Fruit fly (Drosophila melanogaster): ENCODE data around the gene D19B.

D19B gene

DNA sequence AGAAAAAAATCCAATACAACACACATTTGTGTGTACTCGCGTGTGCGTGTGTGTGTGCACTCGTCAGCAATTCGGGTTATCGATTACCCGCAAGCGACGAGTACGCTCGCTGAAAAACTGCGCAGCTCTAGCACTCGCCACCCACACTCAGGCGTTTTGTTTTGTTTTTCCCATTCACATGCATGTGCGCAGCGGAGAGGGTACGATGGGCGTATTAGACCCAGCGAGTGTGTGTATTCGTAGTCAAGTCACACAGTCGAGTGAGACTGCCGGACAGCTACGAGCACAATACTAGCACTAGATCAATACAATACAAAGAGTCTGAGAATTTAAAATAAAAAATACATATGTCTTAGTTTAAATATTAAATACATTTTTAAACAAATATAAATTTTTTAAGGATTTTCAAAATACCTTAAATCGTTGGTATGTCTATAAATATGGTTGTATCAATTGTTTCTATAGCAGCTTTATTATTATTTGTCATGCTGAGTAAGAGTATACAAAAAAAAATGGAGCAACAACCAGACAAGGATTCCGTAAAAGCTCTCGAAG, at the start of gene D19B, which contains the start of gene CG43293 (continued):
- peak; percentile 53 for TF ChIP-seq CG30020 (tag; optimal IDR thresholded peaks at IDR 0.05)
- no peak for TF ChIP-seq CG17568 (GFP tag; optimal IDR thresholded peaks at IDR 0.05)
- TF ChIP-seq unpg (GFP tag; optimal IDR thresholded peaks at IDR 0.05), result peak; percentile 88
- peak; percentile 91 for TF ChIP-seq CG4707 (GFP tag; optimal IDR thresholded peaks at IDR 0.05)
- peak; percentile 71 for TF ChIP-seq CG3838 (GFP tag; optimal IDR thresholded peaks at IDR 0.05)
- peak; percentile 92 to 93 for TF ChIP-seq dpn (GFP tag; optimal IDR thresholded peaks at IDR 0.05)
- TF ChIP-seq cg (GFP tag; optimal IDR thresholded peaks at IDR 0.05), result peak; percentile 97
- TF ChIP-seq Taf1 (GFP tag; IDR thresholded peaks at IDR 0.05), result peak; percentile 82
- TF ChIP-seq CG1832 (GFP tag; optimal IDR thresholded peaks at IDR 0.05), result no peak
- TF ChIP-seq esg (GFP tag; conservative IDR thresholded peaks at IDR 0.05), result peak; percentile 84
- peak; percentile 62 for TF ChIP-seq ato (GFP tag; IDR thresholded peaks at IDR 0.05; ENCODE audit: partially characterized antibody)
- peak; percentile 89 for TF ChIP-seq CG16779 (GFP tag; IDR thresholded peaks at IDR 0.05)
- TF ChIP-seq Fer2 (tag; optimal IDR thresholded peaks at IDR 0.05), result peak; percentile 71
- peak; percentile 88 for TF ChIP-seq CG8944 (GFP tag; optimal IDR thresholded peaks at IDR 0.05)
- peak; percentile 93 for TF ChIP-seq lab (GFP tag; optimal IDR thresholded peaks at IDR 0.05)
- TF ChIP-seq hkb (optimal IDR thresholded peaks at IDR 0.05), result no peak
- peak; percentile 91 for TF ChIP-seq hkb (GFP tag; IDR thresholded peaks at IDR 0.05)
- peak; percentile 86 for TF ChIP-seq CG6813 (GFP tag; optimal IDR thresholded peaks at IDR 0.05)
- peak; percentile 85 for TF ChIP-seq Sox100B (GFP tag; optimal IDR thresholded peaks at IDR 0.05)
- peak; percentile 92 for TF ChIP-seq CG14014 (GFP tag; IDR thresholded peaks at IDR 0.05)
- peak; percentile 100 for TF ChIP-seq D19B (GFP tag; optimal IDR thresholded peaks at IDR 0.05)
- TF ChIP-seq sr (GFP tag; IDR thresholded peaks at IDR 0.05), result peak; percentile 61
- peak; percentile 58 for TF ChIP-seq CG31365 (tag; optimal IDR thresholded peaks at IDR 0.05)
- peak; percentile 79 for TF ChIP-seq CG31441 (GFP tag; IDR thresholded peaks at IDR 0.05)
- peak; percentile 54 for TF ChIP-seq CG15073 (GFP tag; optimal IDR thresholded peaks at IDR 0.05)
- TF ChIP-seq CG11696 (GFP tag; IDR thresholded peaks at IDR 0.05), result peak; percentile 99
- no peak for TF ChIP-seq jing (GFP tag; optimal IDR thresholded peaks at IDR 0.05)
- TF ChIP-seq ap (GFP tag; IDR thresholded peaks at IDR 0.05), result peak; percentile 69
- TF ChIP-seq HLHmδ (GFP tag; optimal IDR thresholded peaks at IDR 0.05), result peak; percentile 81
- TF ChIP-seq B-H2 (GFP tag; optimal IDR thresholded peaks at IDR 0.05), result peak; percentile 87
- peak; percentile 81 for TF ChIP-seq fd3F (GFP tag; optimal IDR thresholded peaks at IDR 0.05)
- peak; percentile 89 for TF ChIP-seq bcd (GFP tag; optimal IDR thresholded peaks at IDR 0.05)
- TF ChIP-seq luna (GFP tag; optimal IDR thresholded peaks at IDR 0.05), result peak; percentile 11
- TF ChIP-seq CG4404 (GFP tag; IDR thresholded peaks at IDR 0.05), result peak; percentile 73
- TF ChIP-seq ase (GFP tag; IDR thresholded peaks at IDR 0.05), result peak; percentile 92
- TF ChIP-seq slp2 (GFP tag; optimal IDR thresholded peaks at IDR 0.05), result peak; percentile 72
- TF ChIP-seq Lpt (GFP tag; optimal IDR thresholded peaks at IDR 0.05), result no peak
- peak; percentile 87 for TF ChIP-seq CG3726 (GFP tag; IDR thresholded peaks at IDR 0.05)
- TF ChIP-seq CG32772 (GFP tag; IDR thresholded peaks at IDR 0.05), result peak; percentile 85
- TF ChIP-seq Meics (GFP tag; optimal IDR thresholded peaks at IDR 0.05), result peak; percentile 90
- peak; percentile 84 for TF ChIP-seq CG6689 (GFP tag; IDR thresholded peaks at IDR 0.05)
- peak; percentile 82; the same call in 2 of the 3 replicates for TF ChIP-seq CG11093 (GFP tag; IDR thresholded peaks at IDR 0.05)
- TF ChIP-seq abd-A (tag; optimal IDR thresholded peaks at IDR 0.05), result no peak
- peak; percentile 95 for TF ChIP-seq CG9932 (GFP tag; IDR thresholded peaks at IDR 0.05)
- peak; percentile 88 for TF ChIP-seq PHDP (tag; optimal IDR thresholded peaks at IDR 0.05)
- peak; percentile 90 for TF ChIP-seq Ada2b (GFP tag; IDR thresholded peaks at IDR 0.05)
- TF ChIP-seq CHES-1-like (GFP tag; optimal IDR thresholded peaks at IDR 0.05), result peak; percentile 92
- peak; percentile 86 for TF ChIP-seq CG10654 (GFP tag; optimal IDR thresholded peaks at IDR 0.05)
- TF ChIP-seq Antp (GFP tag; optimal IDR thresholded peaks at IDR 0.05), result peak; percentile 93
- TF ChIP-seq CG8290 (GFP tag; optimal IDR thresholded peaks at IDR 0.05), result peak; percentile 74
- peak in 1 of 2 experiments; percentile 98 for TF ChIP-seq CG8290 (tag; optimal IDR thresholded peaks at IDR 0.05)

Data from whole organism, embryonic.